Fruit fly (Drosophila melanogaster): ENCODE results near the gene ND-13B.

Gene ND-13B

DNA sequence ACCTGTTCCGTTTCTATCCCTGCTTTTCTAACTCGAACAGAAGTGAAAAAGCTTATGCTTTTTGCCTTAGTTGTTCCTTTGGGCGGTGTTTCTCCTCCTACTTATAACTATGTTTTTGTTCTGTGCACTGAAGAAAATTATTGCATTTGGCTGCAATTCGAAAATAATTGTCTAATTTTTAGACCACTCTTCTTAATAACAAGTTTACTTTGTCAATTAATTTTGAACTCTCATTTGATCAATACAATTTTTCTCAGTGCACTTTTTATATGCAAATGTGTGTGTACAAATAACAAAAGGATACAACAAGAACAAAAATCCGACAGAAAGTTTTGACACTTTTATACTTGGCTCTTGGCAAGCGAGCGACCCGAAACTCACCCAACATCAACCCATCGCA lies 41.2 kb upstream of the ND-13B start (continued):
- TF ChIP-seq Lhr (GFP tag; optimal IDR thresholded peaks at IDR 0.05): no peak
- peak; percentile 79 for TF ChIP-seq gem (tag; optimal IDR thresholded peaks at IDR 0.05)
- TF ChIP-seq CG17186 (GFP tag; optimal IDR thresholded peaks at IDR 0.05): no peak
- TF ChIP-seq sc (optimal IDR thresholded peaks at IDR 0.05): no peak
- peak; percentile 35 for TF ChIP-seq sc (GFP tag; optimal IDR thresholded peaks at IDR 0.05)
- no peak for TF ChIP-seq Doc3 (GFP tag; IDR thresholded peaks at IDR 0.05; ENCODE audit: partially characterized antibody)
- peak; percentile 63 for TF ChIP-seq CG12942 (GFP tag; optimal IDR thresholded peaks at IDR 0.05)
- no peak for TF ChIP-seq danr (GFP tag; IDR thresholded peaks at IDR 0.05)
- TF ChIP-seq CG16813 (GFP tag; IDR thresholded peaks at IDR 0.05; ENCODE audit: partially characterized antibody): no peak
- no peak for TF ChIP-seq gsb (GFP tag; IDR thresholded peaks at IDR 0.05)
- no peak for TF ChIP-seq Spps (tag; optimal IDR thresholded peaks at IDR 0.05)
- TF ChIP-seq fd3F (GFP tag; optimal IDR thresholded peaks at IDR 0.05): peak; percentile 50
- no peak for TF ChIP-seq Lpt (GFP tag; optimal IDR thresholded peaks at IDR 0.05)
- peak; percentile 56 for TF ChIP-seq CG31441 (GFP tag; IDR thresholded peaks at IDR 0.05)
- TF ChIP-seq CG14860 (GFP tag; IDR thresholded peaks at IDR 0.05; ENCODE audit: partially characterized antibody): no peak
- TF ChIP-seq sqz (GFP tag; optimal IDR thresholded peaks at IDR 0.05): peak; percentile 2
- TF ChIP-seq Xbp1 (GFP tag; optimal IDR thresholded peaks at IDR 0.05): peak; percentile 75
- TF ChIP-seq pnt (GFP tag; optimal IDR thresholded peaks at IDR 0.05): peak; percentile 43
- no peak for TF ChIP-seq ac (GFP tag; optimal IDR thresholded peaks at IDR 0.05)
- peak; percentile 75 for TF ChIP-seq CG11504 (tag; optimal IDR thresholded peaks at IDR 0.05)
- TF ChIP-seq HmgZ (tag; optimal IDR thresholded peaks at IDR 0.05): peak; percentile 54
- TF ChIP-seq CG3407 (GFP tag; optimal IDR thresholded peaks at IDR 0.05): no peak
- TF ChIP-seq Blimp-1 (GFP tag; optimal IDR thresholded peaks at IDR 0.05): peak; percentile 39
- peak; percentile 23 for TF ChIP-seq en (GFP tag; optimal IDR thresholded peaks at IDR 0.05)
- peak; percentile 38 for TF ChIP-seq CG3163 (GFP tag; optimal IDR thresholded peaks at IDR 0.05)
- peak; percentile 61 for TF ChIP-seq CG10209 (GFP tag; optimal IDR thresholded peaks at IDR 0.05)
- peak in 1 of 2 experiments; percentile 43 for TF ChIP-seq Eip74EF (GFP tag; optimal IDR thresholded peaks at IDR 0.05)
- no peak for TF ChIP-seq CG7745 (tag; optimal IDR thresholded peaks at IDR 0.05)
- TF ChIP-seq CG17385 (GFP tag; optimal IDR thresholded peaks at IDR 0.05): peak; percentile 50
- no peak for TF ChIP-seq fru (optimal IDR thresholded peaks at IDR 0.05)
- TF ChIP-seq CG2678 (tag; optimal IDR thresholded peaks at IDR 0.05): peak; percentile 85
- no peak for TF ChIP-seq corto (GFP tag; optimal IDR thresholded peaks at IDR 0.05)
- TF ChIP-seq CG30403 (GFP tag; optimal IDR thresholded peaks at IDR 0.05): peak; percentile 56
- TF ChIP-seq CG4404 (GFP tag; IDR thresholded peaks at IDR 0.05): peak; percentile 20; the same call in 1 of the 2 replicates
- peak; percentile 29; the same call in 1 of the 3 replicates for TF ChIP-seq CG11695 (GFP tag; IDR thresholded peaks at IDR 0.05)
- TF ChIP-seq CG3281 (GFP tag; optimal IDR thresholded peaks at IDR 0.05): no peak
- no peak for TF ChIP-seq Sry-δ (GFP tag; optimal IDR thresholded peaks at IDR 0.05)
- peak; percentile 74 for TF ChIP-seq dysf (GFP tag; IDR thresholded peaks at IDR 0.05)
- peak; percentile 41 for TF ChIP-seq ATbp (GFP tag; optimal IDR thresholded peaks at IDR 0.05)
- TF ChIP-seq CG15479 (GFP tag; optimal IDR thresholded peaks at IDR 0.05): no peak
- TF ChIP-seq CG5953 (GFP tag; IDR thresholded peaks at IDR 0.05): peak; percentile 62
- no peak for TF ChIP-seq CG4424 (GFP tag; optimal IDR thresholded peaks at IDR 0.05)
- peak; percentile 56 for TF ChIP-seq CG1602 (GFP tag; optimal IDR thresholded peaks at IDR 0.05)
- TF ChIP-seq CG9817 (tag; optimal IDR thresholded peaks at IDR 0.05): peak; percentile 52
- no peak for TF ChIP-seq dati (GFP tag; IDR thresholded peaks at IDR 0.05)
- TF ChIP-seq CG12155 (GFP tag; optimal IDR thresholded peaks at IDR 0.05): peak; percentile 48
- no peak for TF ChIP-seq stwl (tag; optimal IDR thresholded peaks at IDR 0.05)
- TF ChIP-seq vvl (GFP tag; IDR thresholded peaks at IDR 0.05): peak; percentile 63
- TF ChIP-seq CG4360 (GFP tag; IDR thresholded peaks at IDR 0.05): no peak
- no peak for TF ChIP-seq CG2116 (GFP tag; optimal IDR thresholded peaks at IDR 0.05)
- 0 out of 2 replicates have a peak, but pooled peaks have one; percentile 17 for TF ChIP-seq bowl (GFP tag; IDR thresholded peaks at IDR 0.05)
